Fruit fly (Drosophila melanogaster): ENCODE results near the gene fred.

The fred gene

dm6 chr2L:3940302-3940701 is 51.2 kb downstream of the fred start:
- TF ChIP-seq Sin3A (optimal IDR thresholded peaks at IDR 0.05): no peak

- TF ChIP-seq psq (optimal IDR thresholded peaks at IDR 0.05) (no peak), h (optimal IDR thresholded peaks at IDR 0.05) (no peak), Sin3A (optimal IDR thresholded peaks at IDR 0.05) (no peak), Myc (optimal IDR thresholded peaks at IDR 0.05) (no peak), insv (optimal IDR thresholded peaks at IDR 0.05) (no peak), ttk (optimal IDR thresholded peaks at IDR 0.05) (no peak)
These were observed 52.7 kb downstream of the fred start for dm6 chr2L:3938773-3939172.

dm6 chr2L:3935757-3936156 is 55.8 kb downstream of the fred start:
- TF ChIP-seq Sin3A (optimal IDR thresholded peaks at IDR 0.05) (no peak), insv (optimal IDR thresholded peaks at IDR 0.05) (no peak), ttk (optimal IDR thresholded peaks at IDR 0.05) (no peak), Myc (optimal IDR thresholded peaks at IDR 0.05) (no peak), h (optimal IDR thresholded peaks at IDR 0.05) (no peak), psq (optimal IDR thresholded peaks at IDR 0.05) (no peak)

- TF ChIP-seq h (optimal IDR thresholded peaks at IDR 0.05) (no peak), Myc (optimal IDR thresholded peaks at IDR 0.05) (no peak), insv (optimal IDR thresholded peaks at IDR 0.05) (no peak), Sin3A (optimal IDR thresholded peaks at IDR 0.05) (no peak), psq (optimal IDR thresholded peaks at IDR 0.05) (no peak), ttk (optimal IDR thresholded peaks at IDR 0.05) (no peak)
These were observed 56.5 kb downstream of the fred start for dm6 chr2L:3935014-3935413.

- no peak for TF ChIP-seq Sin3A (optimal IDR thresholded peaks at IDR 0.05)
- TF ChIP-seq insv (optimal IDR thresholded peaks at IDR 0.05): no peak
- no peak for TF ChIP-seq Myc (optimal IDR thresholded peaks at IDR 0.05)
- no peak for TF ChIP-seq h (optimal IDR thresholded peaks at IDR 0.05)
- TF ChIP-seq psq (optimal IDR thresholded peaks at IDR 0.05): no peak
- no peak for TF ChIP-seq ttk (optimal IDR thresholded peaks at IDR 0.05)
These were observed 57.8 kb downstream of the fred start for dm6 chr2L:3933674-3934073.

- TF ChIP-seq psq (optimal IDR thresholded peaks at IDR 0.05): no peak
- no peak for TF ChIP-seq ttk (optimal IDR thresholded peaks at IDR 0.05)
- TF ChIP-seq insv (optimal IDR thresholded peaks at IDR 0.05): no peak
- no peak for TF ChIP-seq Sin3A (optimal IDR thresholded peaks at IDR 0.05)
- no peak for TF ChIP-seq Myc (optimal IDR thresholded peaks at IDR 0.05)
- TF ChIP-seq h (optimal IDR thresholded peaks at IDR 0.05): no peak
These were observed 74.7 kb downstream of the fred start for dm6 chr2L:3916857-3917256.

- TF ChIP-seq insv (optimal IDR thresholded peaks at IDR 0.05): no peak
- TF ChIP-seq Sin3A (optimal IDR thresholded peaks at IDR 0.05): no peak
- TF ChIP-seq Myc (optimal IDR thresholded peaks at IDR 0.05): no peak
These were observed 76.9 kb downstream of the fred start for dm6 chr2L:3914655-3915054.

dm6 chr2L:3914188-3914587 is 77.3 kb downstream of the fred start, which contains the start of gene Fpgs2:
Gene Fpgs2, minus strand, starts transcription at chr2L:3914288.
- no peak for TF ChIP-seq h (optimal IDR thresholded peaks at IDR 0.05)
- TF ChIP-seq Myc (optimal IDR thresholded peaks at IDR 0.05): no peak
- TF ChIP-seq insv (optimal IDR thresholded peaks at IDR 0.05): no peak
- TF ChIP-seq Sin3A (optimal IDR thresholded peaks at IDR 0.05): no peak
- TF ChIP-seq ttk (optimal IDR thresholded peaks at IDR 0.05): no peak
- no peak for TF ChIP-seq psq (optimal IDR thresholded peaks at IDR 0.05)

dm6 chr2L:3902760-3903159 is 88.8 kb downstream of the fred start, which contains the start of gene capu:
Gene capu, minus strand, starts transcription at chr2L:3902860.
- TF ChIP-seq psq (optimal IDR thresholded peaks at IDR 0.05) (no peak), Myc (optimal IDR thresholded peaks at IDR 0.05) (no peak)

dm6 chr2L:3897529-3897928 is 94.0 kb downstream of the fred start:
- TF ChIP-seq ttk (optimal IDR thresholded peaks at IDR 0.05) (no peak), psq (optimal IDR thresholded peaks at IDR 0.05) (no peak), Myc (optimal IDR thresholded peaks at IDR 0.05) (no peak), h (optimal IDR thresholded peaks at IDR 0.05) (no peak), insv (optimal IDR thresholded peaks at IDR 0.05) (no peak), Sin3A (optimal IDR thresholded peaks at IDR 0.05) (no peak)

dm6 chr2L:3896834-3897143 is 94.7 kb downstream of the fred start:
- TF ChIP-seq Sin3A (optimal IDR thresholded peaks at IDR 0.05): no peak

- no peak for TF ChIP-seq psq (optimal IDR thresholded peaks at IDR 0.05)
- TF ChIP-seq insv (optimal IDR thresholded peaks at IDR 0.05): no peak
These were observed 95.3 kb downstream of the fred start for dm6 chr2L:3895951-3896833.

- TF ChIP-seq psq (optimal IDR thresholded peaks at IDR 0.05) (no peak), Sin3A (optimal IDR thresholded peaks at IDR 0.05) (no peak), ttk (optimal IDR thresholded peaks at IDR 0.05) (no peak), h (optimal IDR thresholded peaks at IDR 0.05) (no peak), insv (optimal IDR thresholded peaks at IDR 0.05) (no peak), Myc (optimal IDR thresholded peaks at IDR 0.05) (no peak)
These were observed 98.2 kb downstream of the fred start for dm6 chr2L:3893331-3893730.

dm6 chr2L:3889865-3890264 is 101.6 kb downstream of the fred start:
- TF ChIP-seq psq (optimal IDR thresholded peaks at IDR 0.05): no peak
- TF ChIP-seq h (optimal IDR thresholded peaks at IDR 0.05): no peak
- TF ChIP-seq Sin3A (optimal IDR thresholded peaks at IDR 0.05): no peak
- no peak for TF ChIP-seq ttk (optimal IDR thresholded peaks at IDR 0.05)
- TF ChIP-seq Myc (optimal IDR thresholded peaks at IDR 0.05): no peak
- no peak for TF ChIP-seq insv (optimal IDR thresholded peaks at IDR 0.05)

Measured in Kc167 (cell line).